Worm (Caenorhabditis elegans) whole organism, young adult: ENCODE measurements around the gene Y46D2A.1.

Experiments
- B0336.3 ChIP-seq: fragments of 200-800 bp; sonication (Bioruptor generic); IDR thresholded peaks from 2 replicates; pipeline ENCODE4 v1.3.6; 2022; ENCODE audit warnings: missing genetic modification characterization, missing compliant biosample characterization
- F33H1.4 ChIP-seq: fragments of 200-800 bp; sonication (Bioruptor generic); IDR thresholded peaks from 2 replicates; pipeline ENCODE4 v1.3.6; 2022; ENCODE audit warnings: missing genetic modification reagents, missing genetic modification characterization, missing compliant biosample characterization
- ama-1 ChIP-seq, 3 experiments: fragments of 150-350 bp in 1 of 3; sonication (generic microtip) in 2 of 3; optimal IDR thresholded peaks; 2 replicates each; lab custom pipeline; 2014 to 2018; ENCODE audit warnings: missing biosample characterization in 2 of 3, missing genetic modification characterization in 2 of 3, missing genetic modification reagents in 2 of 3
- dpff-1 ChIP-seq: sonication (generic microtip); optimal IDR thresholded peaks from 2 replicates; lab custom pipeline; 2017; ENCODE audit warnings: mild to moderate bottlenecking, missing genetic modification characterization, missing compliant biosample characterization
- egl-18 ChIP-seq: fragments of 200-800 bp; sonication (Bioruptor generic); IDR thresholded peaks from 2 replicates; pipeline ENCODE4 v1.3.6; 2022; ENCODE audit warnings: missing genetic modification reagents, missing genetic modification characterization, missing compliant biosample characterization
- lag-1 ChIP-seq: fragments of 200-800 bp; sonication (Bioruptor generic); IDR thresholded peaks from 2 replicates; pipeline ENCODE4 v1.3.6; 2022; ENCODE audit warnings: missing genetic modification reagents, missing genetic modification characterization, missing compliant biosample characterization
- lin-26 ChIP-seq: fragments of 200-800 bp; sonication (Bioruptor generic); IDR thresholded peaks from 2 replicates; pipeline ENCODE4 v1.3.6; 2022; ENCODE audit warnings: missing genetic modification reagents, missing genetic modification characterization, missing compliant biosample characterization
- nfya-1 ChIP-seq: sonication (generic microtip); optimal IDR thresholded peaks from 2 replicates; lab custom pipeline; 2017; ENCODE audit warnings: antibody characterized with exemption, missing compliant biosample characterization, missing genetic modification characterization, borderline replicate concordance; ENCODE audit not compliant: insufficient read depth
- nfyb-1 ChIP-seq: fragments of 200-800 bp; sonication (Bioruptor generic); IDR thresholded peaks from 2 replicates; pipeline ENCODE4 v1.3.6; 2022; ENCODE audit warnings: missing genetic modification reagents, missing genetic modification characterization, missing compliant biosample characterization
- nhr-120 ChIP-seq: fragments of 200-800 bp; sonication (Bioruptor generic); IDR thresholded peaks from 2 replicates; pipeline ENCODE4 v1.3.6; 2022; ENCODE audit warnings: missing genetic modification characterization, missing compliant biosample characterization
- nhr-90 ChIP-seq: sonication (generic microtip); optimal IDR thresholded peaks from 2 replicates; lab custom pipeline; 2016; ENCODE audit warnings: missing genotype, mild to moderate bottlenecking, missing genetic modification characterization, missing compliant biosample characterization
- snpc-4 ChIP-seq, 5 experiments: fragments of 150-350 bp in 1 of 5; sonication (generic microtip) in 4 of 5; optimal IDR thresholded peaks; 2 replicates each; lab custom pipeline; 2014 to 2018; ENCODE audit warnings: missing genetic modification characterization in 5 of 5, missing biosample characterization in 3 of 5, antibody characterized with exemption in 2 of 5, mild to moderate bottlenecking in 2 of 5, missing compliant biosample characterization in 2 of 5, missing genotype in 2 of 5, moderate library complexity in 2 of 5, missing genetic modification reagents in 1 of 5
- sptf-2 ChIP-seq: fragments of 200-800 bp; sonication (Bioruptor generic); optimal IDR thresholded peaks from 2 replicates; lab custom pipeline; 2018; ENCODE audit warnings: mild to moderate bottlenecking, missing genetic modification characterization, missing compliant biosample characterization
- zim-3 ChIP-seq: sonication (generic microtip); optimal IDR thresholded peaks from 2 replicates; lab custom pipeline; 2017; ENCODE audit warnings: mild to moderate bottlenecking, missing genetic modification characterization, moderate library complexity, missing compliant biosample characterization

DNA sequence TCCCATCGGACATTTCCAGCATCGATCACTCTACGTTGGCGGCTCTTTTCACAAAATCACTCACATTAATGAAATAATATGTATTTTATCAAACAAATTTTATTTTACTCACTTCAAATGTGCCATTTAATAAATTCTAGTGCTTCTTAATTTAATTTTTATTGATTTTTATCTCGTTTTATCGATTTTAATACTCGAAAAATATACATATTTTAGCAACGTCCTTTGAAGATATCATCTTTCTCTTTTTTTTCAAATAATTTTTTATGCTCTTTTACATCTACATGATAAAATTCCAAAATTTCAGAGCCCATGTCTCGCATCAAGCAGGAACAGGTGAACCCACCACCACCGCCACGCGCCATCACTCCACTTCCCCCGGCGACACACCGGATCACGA lies 36.5 kb downstream of the Y46D2A.1 start, which contains the start of the genes lido-14 and bath-27:
- TF ChIP-seq nfya-1 (no peak), snpc-4 (GFP tag; optimal IDR thresholded peaks at IDR 0.05; lab: Kevin White, UChicago) (no peak), snpc-4 (tag; optimal IDR thresholded peaks at IDR 0.05; lab: Kevin White, UChicago) (no peak), lag-1 (GFP tag; lab: Robert Waterston, UW) (no peak), ama-1 (optimal IDR thresholded peaks at IDR 0.05; lab: Kevin White, UChicago) (no peak), ama-1 (GFP tag; optimal IDR thresholded peaks at IDR 0.05; lab: Kevin White, UChicago) (no peak), lin-26 (no peak), nfyb-1 (GFP tag; lab: Robert Waterston, UW) (no peak), sptf-2 (GFP tag; lab: Kevin White, UChicago) (no peak), nhr-90 (tag; lab: Kevin White, UChicago) (no peak), dpff-1 (no peak), B0336.3 (no peak), egl-18 (GFP tag; lab: Robert Waterston, UW) (no peak), zim-3 (tag; lab: Kevin White, UChicago) (no peak), nhr-120 (no peak), F33H1.4 (GFP tag; lab: Robert Waterston, UW) (no peak)
